Fruit fly (Drosophila melanogaster): Measurements from ENCODE around the gene Dip-C.

Gene Dip-C

DNA sequence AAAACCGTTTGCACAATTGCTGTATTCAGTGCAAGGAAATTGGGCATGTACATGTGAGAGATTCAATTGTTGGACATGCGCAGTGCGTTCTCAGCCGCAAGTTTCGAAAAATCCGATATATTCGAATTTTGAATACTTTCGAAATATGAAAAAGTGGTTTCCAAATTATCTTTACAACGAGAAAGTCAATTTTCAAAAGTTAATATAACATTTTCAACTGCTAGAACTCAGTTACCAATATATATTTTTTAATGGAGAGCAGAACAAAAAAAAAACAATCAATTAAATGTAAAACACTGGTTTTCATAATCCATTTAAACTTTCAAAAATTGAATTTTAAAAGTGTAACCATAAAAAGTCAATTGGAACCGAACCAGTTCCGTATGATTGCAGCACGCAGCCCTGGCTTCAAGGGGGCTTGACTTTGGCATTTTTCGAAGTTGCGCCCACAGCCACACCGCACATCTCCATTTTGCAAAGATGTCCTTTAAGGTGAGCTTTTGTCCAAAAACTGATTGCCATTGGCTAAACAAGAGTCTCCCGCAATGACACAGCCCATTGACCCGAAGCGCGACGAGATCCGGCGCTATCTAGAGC lies 8.9 kb upstream of the Dip-C start, which contains the start of the genes Scgbeta and CG17202 (continued):
- TF ChIP-seq pita (GFP tag; optimal IDR thresholded peaks at IDR 0.05) = no peak
- no peak for TF ChIP-seq sqz (GFP tag; optimal IDR thresholded peaks at IDR 0.05)
- TF ChIP-seq sug (tag; optimal IDR thresholded peaks at IDR 0.05) = no peak
- TF ChIP-seq CG12071 (GFP tag; optimal IDR thresholded peaks at IDR 0.05) = no peak
- TF ChIP-seq CG10979 (tag; optimal IDR thresholded peaks at IDR 0.05) = no peak
- peak; percentile 44 for TF ChIP-seq CG12659 (GFP tag; optimal IDR thresholded peaks at IDR 0.05)
- no peak for TF ChIP-seq Hand (GFP tag; optimal IDR thresholded peaks at IDR 0.05)
- no peak for TF ChIP-seq CG1647 (GFP tag; optimal IDR thresholded peaks at IDR 0.05)
- TF ChIP-seq wor (GFP tag; IDR thresholded peaks at IDR 0.05) = no peak
- TF ChIP-seq cg (GFP tag; optimal IDR thresholded peaks at IDR 0.05) = no peak
- TF ChIP-seq CG2120 (GFP tag; optimal IDR thresholded peaks at IDR 0.05) = peak; percentile 59
- no peak for TF ChIP-seq danr (GFP tag; IDR thresholded peaks at IDR 0.05)
- TF ChIP-seq toy (GFP tag; IDR thresholded peaks at IDR 0.05) = no peak
- no peak for TF ChIP-seq Chrac-16 (GFP tag; optimal IDR thresholded peaks at IDR 0.05)
- no peak for TF ChIP-seq CG30431 (GFP tag; optimal IDR thresholded peaks at IDR 0.05)
- no peak for TF ChIP-seq lola (GFP tag; optimal IDR thresholded peaks at IDR 0.05)
- TF ChIP-seq HLH4C (GFP tag; IDR thresholded peaks at IDR 0.05; ENCODE audit: partially characterized antibody) = no peak
- no peak for TF ChIP-seq slp2 (GFP tag; optimal IDR thresholded peaks at IDR 0.05)
- no peak for TF ChIP-seq CG17802 (tag; optimal IDR thresholded peaks at IDR 0.05)
- peak; percentile 72 for TF ChIP-seq E2f2 (GFP tag; IDR thresholded peaks at IDR 0.05)
- TF ChIP-seq Dbx (GFP tag; IDR thresholded peaks at IDR 0.05) = 0 out of 3 replicates have a peak, but pooled peaks have one; percentile 27
- peak; percentile 21 for TF ChIP-seq CHES-1-like (GFP tag; optimal IDR thresholded peaks at IDR 0.05)
- no peak for TF ChIP-seq wek (GFP tag; optimal IDR thresholded peaks at IDR 0.05)
- no peak for TF ChIP-seq ap (GFP tag; IDR thresholded peaks at IDR 0.05)
- peak; percentile 39; the same call in 1 of the 2 replicates for TF ChIP-seq CG3847 (GFP tag; IDR thresholded peaks at IDR 0.05)
- TF ChIP-seq odd (GFP tag; optimal IDR thresholded peaks at IDR 0.05) = no peak
- no peak for TF ChIP-seq Mad (GFP tag; optimal IDR thresholded peaks at IDR 0.05)
- TF ChIP-seq Dip3 (GFP tag; optimal IDR thresholded peaks at IDR 0.05) = no peak
- TF ChIP-seq yki (optimal IDR thresholded peaks at IDR 0.05) = no peak
- no peak for TF ChIP-seq Adf1 (GFP tag; IDR thresholded peaks at IDR 0.05)
- no peak for TF ChIP-seq gem (tag; optimal IDR thresholded peaks at IDR 0.05)
- TF ChIP-seq pzg (GFP tag; optimal IDR thresholded peaks at IDR 0.05) = peak; percentile 78
- TF ChIP-seq Hsf (GFP tag; optimal IDR thresholded peaks at IDR 0.05) = peak; percentile 17
- no peak for TF ChIP-seq CG10321 (GFP tag; IDR thresholded peaks at IDR 0.05)
- no peak for TF ChIP-seq pum (GFP tag; optimal IDR thresholded peaks at IDR 0.05)
- TF ChIP-seq Ada2b (GFP tag; IDR thresholded peaks at IDR 0.05) = 0 out of 2 replicates have a peak, but pooled peaks have one; percentile 5
- no peak for TF ChIP-seq chinmo (GFP tag; IDR thresholded peaks at IDR 0.05; ENCODE audit: partially characterized antibody)
- no peak for TF ChIP-seq Ptx1 (GFP tag; IDR thresholded peaks at IDR 0.05)
- TF ChIP-seq Trl (optimal IDR thresholded peaks at IDR 0.05) = no peak
- no peak for TF ChIP-seq Trl (GFP tag; optimal IDR thresholded peaks at IDR 0.05)
- TF ChIP-seq sim (GFP tag; IDR thresholded peaks at IDR 0.05) = no peak
- peak; percentile 7 for TF ChIP-seq CG2116 (GFP tag; optimal IDR thresholded peaks at IDR 0.05)
- no peak for TF ChIP-seq Hey (tag; optimal IDR thresholded peaks at IDR 0.05)
- TF ChIP-seq CG1832 (GFP tag; optimal IDR thresholded peaks at IDR 0.05) = no peak
- TF ChIP-seq tx (GFP tag; optimal IDR thresholded peaks at IDR 0.05) = no peak
- TF ChIP-seq fd102C (GFP tag; optimal IDR thresholded peaks at IDR 0.05) = no peak
- TF ChIP-seq sima (GFP tag; optimal IDR thresholded peaks at IDR 0.05) = no peak
- TF ChIP-seq CG2199 (GFP tag; IDR thresholded peaks at IDR 0.05) = no peak
- TF ChIP-seq fd3F (GFP tag; optimal IDR thresholded peaks at IDR 0.05) = no peak
- no peak for TF ChIP-seq ac (GFP tag; optimal IDR thresholded peaks at IDR 0.05)
- no peak for TF ChIP-seq CG12942 (GFP tag; optimal IDR thresholded peaks at IDR 0.05)
- TF ChIP-seq esg (GFP tag; conservative IDR thresholded peaks at IDR 0.05) = no peak
